Fruit fly (Drosophila melanogaster) Kc167 (cell line): ENCODE results near the gene CG42866.

Source experiments
- Myc ChIP-seq: fragments of >200 bp; optimal IDR thresholded peaks from 2 replicates; lab custom pipeline; 2017; ENCODE audit warnings: missing external identifiers
- Sin3A ChIP-seq: fragments of >200 bp; optimal IDR thresholded peaks from 2 replicates; lab custom pipeline; 2018; ENCODE audit warnings: missing external identifiers
- h ChIP-seq: fragments of >200 bp; optimal IDR thresholded peaks from 3 replicates; lab custom pipeline; 2018; ENCODE audit warnings: missing external identifiers
- psq ChIP-seq: fragments of >200 bp; optimal IDR thresholded peaks from 2 replicates; lab custom pipeline; 2017; ENCODE audit warnings: missing external identifiers

DNA sequence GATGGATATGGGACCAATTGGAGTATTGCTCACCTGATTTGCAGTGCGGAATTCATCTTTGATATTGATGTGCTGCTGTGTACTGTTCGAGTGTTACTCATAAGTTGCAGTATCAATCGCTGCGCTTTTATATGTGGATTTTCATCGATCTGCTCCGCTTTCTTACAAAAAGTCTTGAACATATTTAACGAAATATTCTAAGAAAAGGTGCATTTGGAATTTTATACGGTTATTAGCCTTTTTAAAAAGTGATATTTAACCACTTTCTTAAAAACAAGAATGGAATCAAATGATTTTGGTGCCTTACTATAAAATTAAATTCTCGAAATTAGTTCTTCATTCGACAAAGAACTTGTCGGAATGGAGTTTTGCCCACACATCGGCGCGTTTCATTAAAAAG is 48.1 kb downstream of the CG42866 start, which contains the start of gene TotE:
- no peak for TF ChIP-seq h (lab: Kevin White, UChicago)
- TF ChIP-seq psq (lab: Kevin White, UChicago), result no peak
- no peak for TF ChIP-seq Myc (lab: Kevin White, UChicago)
- no peak for TF ChIP-seq Sin3A (lab: Kevin White, UChicago)
